Worm (Caenorhabditis elegans): ENCODE measurements around the gene sop-2.

sop-2 gene

DNA sequence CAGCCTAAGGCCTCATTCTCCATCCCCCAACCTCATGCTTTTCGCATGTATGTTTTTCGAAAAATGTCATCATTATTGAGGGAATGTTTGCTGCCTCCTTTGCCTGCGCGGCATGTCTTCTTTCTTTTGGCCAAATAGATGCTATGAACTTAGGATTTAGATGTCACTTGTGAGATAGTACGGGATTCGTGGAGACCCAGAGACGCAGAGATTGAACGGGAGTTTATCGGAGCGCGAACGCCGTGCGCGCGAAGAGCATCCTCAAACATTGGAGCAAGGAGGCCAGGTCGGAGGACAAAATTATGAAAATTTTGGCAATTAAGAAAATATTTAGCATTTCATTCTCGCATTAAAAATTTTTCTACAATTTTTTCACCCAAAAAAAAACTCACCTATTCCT lies 9.2 kb downstream of the sop-2 start:
- TF ChIP-seq mbf-1 (tag; optimal IDR thresholded peaks at IDR 0.05) (no peak), Y55F3AM.14 (GFP tag; optimal IDR thresholded peaks at IDR 0.05) (no peak)

DNA sequence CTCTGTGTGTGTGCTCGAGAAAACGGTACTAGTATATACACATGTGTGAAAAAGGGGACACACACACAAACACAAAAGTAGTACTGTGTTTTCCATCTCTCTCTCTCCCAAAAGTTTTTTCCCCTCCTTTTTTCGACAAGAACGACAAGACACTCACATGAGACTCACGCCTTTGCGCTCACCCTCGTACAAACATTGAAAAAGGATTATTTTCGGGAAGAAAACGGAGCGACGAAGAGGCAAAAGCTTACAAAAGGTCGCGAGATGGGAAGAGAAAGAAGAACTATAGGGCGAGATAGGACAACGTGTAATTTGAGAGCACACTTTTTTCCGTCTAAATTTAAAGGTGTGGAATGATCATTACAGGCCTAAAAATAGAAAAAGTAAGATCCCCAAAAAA lies 10.1 kb downstream of the sop-2 start:
- TF ChIP-seq fos-1 (tag; optimal IDR thresholded peaks at IDR 0.05) (peak; percentile 38), F13H6.1 (tag; optimal IDR thresholded peaks at IDR 0.05) (peak; percentile 65), sma-9 (GFP tag; optimal IDR thresholded peaks at IDR 0.05) (peak; percentile 14), sma-9 (tag; optimal IDR thresholded peaks at IDR 0.05) (no peak), ztf-11 (tag; optimal IDR thresholded peaks at IDR 0.05) (no peak), gmeb-1 (tag; optimal IDR thresholded peaks at IDR 0.05) (peak; percentile 7), nhr-77 (tag; optimal IDR thresholded peaks at IDR 0.05) (no peak), Y55F3AM.14 (GFP tag; optimal IDR thresholded peaks at IDR 0.05) (no peak), unc-62 (GFP tag; optimal IDR thresholded peaks at IDR 0.05) (no peak), egl-27 (tag; optimal IDR thresholded peaks at IDR 0.05) (no peak), ama-1 (optimal IDR thresholded peaks at IDR 0.05) (no peak), elt-3 (tag; optimal IDR thresholded peaks at IDR 0.05) (no peak), nhr-129 (tag; optimal IDR thresholded peaks at IDR 0.05) (peak; percentile 52)

DNA sequence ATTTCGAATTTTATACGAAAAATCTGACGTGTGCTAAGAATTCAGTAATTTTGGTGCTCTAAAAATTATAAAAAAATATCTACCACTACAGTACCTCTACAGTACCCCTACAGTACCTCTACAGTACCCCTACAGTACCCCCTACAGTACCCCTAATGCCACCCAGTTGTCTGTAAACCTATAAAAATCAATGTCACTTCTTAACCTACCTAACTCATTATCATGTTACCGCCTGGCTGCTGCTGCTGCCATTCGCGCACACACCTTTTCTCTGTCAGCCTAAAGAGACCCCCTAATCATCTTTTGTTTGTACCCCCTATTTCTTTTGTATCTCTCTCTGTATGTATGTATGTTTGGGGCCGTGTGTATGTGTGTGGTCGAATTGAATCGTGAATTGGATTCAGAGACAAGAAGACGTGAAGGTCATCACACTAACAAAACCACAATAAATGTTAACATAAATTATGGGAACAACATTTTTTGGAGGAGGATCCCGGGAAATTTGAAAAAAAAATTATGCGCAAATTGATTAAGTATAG lies 11.1 kb downstream of the sop-2 start:
- TF ChIP-seq elt-1 (tag; optimal IDR thresholded peaks at IDR 0.05) (no peak), crh-2 (tag; optimal IDR thresholded peaks at IDR 0.05) (no peak), nhr-129 (tag; optimal IDR thresholded peaks at IDR 0.05) (peak; percentile 17), nhr-237 (tag; optimal IDR thresholded peaks at IDR 0.05) (no peak), lsy-2 (tag; optimal IDR thresholded peaks at IDR 0.05) (peak in 1 of 2 experiments; percentile 28), nhr-12 (tag; optimal IDR thresholded peaks at IDR 0.05) (no peak), blmp-1 (tag; optimal IDR thresholded peaks at IDR 0.05; ENCODE audit: insufficient read depth) (no peak), egl-27 (tag; optimal IDR thresholded peaks at IDR 0.05) (no peak), skn-1 (tag; optimal IDR thresholded peaks at IDR 0.05) (no peak), ZK546.5 (tag; optimal IDR thresholded peaks at IDR 0.05) (no peak), lin-39 (tag; optimal IDR thresholded peaks at IDR 0.05) (no peak)

DNA sequence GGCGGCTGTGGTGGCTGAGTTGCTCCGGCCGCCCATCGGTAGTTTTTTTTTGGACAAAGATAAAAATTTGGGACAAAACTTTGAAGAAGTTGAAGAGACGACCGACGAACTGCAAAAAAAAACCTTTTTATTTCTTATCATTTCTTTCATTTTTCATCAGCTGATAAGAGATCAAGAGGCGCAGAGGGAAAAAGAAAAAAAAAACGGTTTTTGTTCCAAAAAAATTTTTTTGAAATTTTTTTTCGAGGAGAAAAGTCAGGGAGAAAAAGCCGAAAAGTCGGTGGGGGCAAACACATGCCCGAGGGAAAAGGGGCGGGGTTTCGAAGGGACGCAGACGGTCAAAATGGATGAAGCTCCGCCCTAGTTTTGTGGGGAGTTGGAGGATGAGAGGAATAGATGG lies 12.4 kb downstream of the sop-2 start, which contains the start of gene ras-1:
TSS of gene ras-1 (minus strand) at position 129 of the 400 bp plus-strand sequence.
- TF ChIP-seq nhr-6 (tag; optimal IDR thresholded peaks at IDR 0.05) (no peak), nhr-23 (tag; optimal IDR thresholded peaks at IDR 0.05) (no peak), alr-1 (tag; optimal IDR thresholded peaks at IDR 0.05) (no peak), elt-3 (tag; optimal IDR thresholded peaks at IDR 0.05) (no peak), skn-1 (tag; optimal IDR thresholded peaks at IDR 0.05) (no peak), nhr-237 (tag; optimal IDR thresholded peaks at IDR 0.05) (no peak)

DNA sequence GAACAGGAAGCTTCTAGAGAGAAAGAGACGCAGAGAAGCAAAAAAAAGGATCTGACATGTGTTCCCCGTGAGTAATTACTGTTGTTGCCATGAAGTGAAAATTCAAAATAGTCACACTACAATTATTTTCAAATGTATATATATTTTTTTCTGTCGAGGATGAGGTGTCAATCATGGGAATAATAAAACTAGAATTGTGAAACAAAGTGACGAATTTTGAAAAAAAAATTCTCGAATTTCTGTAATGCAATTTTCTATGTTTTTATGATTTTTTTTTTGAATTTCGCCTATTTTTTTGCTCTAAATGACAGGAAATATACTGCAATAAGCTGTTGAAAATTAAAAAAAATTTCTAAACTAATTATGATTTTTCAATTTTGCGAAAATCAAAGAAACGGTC lies 13.4 kb downstream of the sop-2 start:
- TF ChIP-seq F13H6.1 (tag; optimal IDR thresholded peaks at IDR 0.05) (no peak), lin-11 (tag; optimal IDR thresholded peaks at IDR 0.05) (no peak), nhr-6 (tag; optimal IDR thresholded peaks at IDR 0.05) (no peak), lsy-2 (tag; optimal IDR thresholded peaks at IDR 0.05) (no peak), fos-1 (tag; optimal IDR thresholded peaks at IDR 0.05) (no peak), aly-2 (tag; optimal IDR thresholded peaks at IDR 0.05) (no peak), nhr-23 (tag; optimal IDR thresholded peaks at IDR 0.05) (no peak), sma-3 (GFP tag; optimal IDR thresholded peaks at IDR 0.05) (no peak), gmeb-1 (tag; optimal IDR thresholded peaks at IDR 0.05) (no peak), ceh-82 (tag; optimal IDR thresholded peaks at IDR 0.05) (no peak), ZK546.5 (tag; optimal IDR thresholded peaks at IDR 0.05) (no peak), ceh-16 (tag; optimal IDR thresholded peaks at IDR 0.05) (no peak), R02D3.7 (tag; optimal IDR thresholded peaks at IDR 0.05) (no peak), mab-5 (tag; optimal IDR thresholded peaks at IDR 0.05) (no peak), sma-9 (GFP tag; optimal IDR thresholded peaks at IDR 0.05) (no peak), sma-9 (tag; optimal IDR thresholded peaks at IDR 0.05) (no peak), nhr-237 (tag; optimal IDR thresholded peaks at IDR 0.05) (no peak), C34F6.9 (tag; optimal IDR thresholded peaks at IDR 0.05) (no peak), nhr-77 (tag; optimal IDR thresholded peaks at IDR 0.05) (no peak), blmp-1 (tag; optimal IDR thresholded peaks at IDR 0.05; ENCODE audit: insufficient read depth) (no peak)

Data from whole organism, L2 larva.